Worm (Caenorhabditis elegans) whole organism, young adult: ENCODE measurements around the gene B0252.11.
A peak's percentile ranks its signal among the peaks of the same experiment; 100 is the strongest.
"Not testable (repeated sequence)": the region's sequence is repeated elsewhere in the genome, so short reads cannot be mapped to it uniquely, and the experiment has no call there.

Experiments used
- B0261.1 ChIP-seq: sonication (generic microtip); optimal IDR thresholded peaks from 2 replicates; lab custom pipeline; 2016; ENCODE audit warnings: mild to moderate bottlenecking, missing genetic modification characterization, moderate library complexity, missing compliant biosample characterization
- F22D6.2 ChIP-seq: sonication (generic microtip); optimal IDR thresholded peaks from 2 replicates; lab custom pipeline; 2016; ENCODE audit warnings: mild to moderate bottlenecking, missing genetic modification characterization, missing compliant biosample characterization
- F49E8.2 ChIP-seq: sonication (generic microtip); optimal IDR thresholded peaks from 3 replicates; lab custom pipeline; 2017; ENCODE audit warnings: missing genetic modification characterization, mild to moderate bottlenecking, missing compliant biosample characterization, antibody characterized with exemption, moderate library complexity; ENCODE audit not compliant: insufficient read depth
- F52B5.7 ChIP-seq: sonication (generic microtip); optimal IDR thresholded peaks from 2 replicates; lab custom pipeline; 2016; ENCODE audit warnings: mild to moderate bottlenecking, missing genetic modification characterization, missing compliant biosample characterization
- K12H6.12 ChIP-seq: fragments of 200-800 bp; sonication (Bioruptor generic); optimal IDR thresholded peaks from 2 replicates; lab custom pipeline; 2018; ENCODE audit warnings: mild to moderate bottlenecking, missing genetic modification characterization, missing compliant biosample characterization
- T07F8.4 ChIP-seq: sonication (generic microtip); optimal IDR thresholded peaks from 2 replicates; lab custom pipeline; 2016; ENCODE audit warnings: mild to moderate bottlenecking, missing genetic modification characterization, moderate library complexity, missing compliant biosample characterization
- Y53F4B.3 ChIP-seq: fragments of 200-800 bp; sonication (Bioruptor generic); IDR thresholded peaks from 2 replicates; pipeline ENCODE4 v1.3.6; 2022; ENCODE audit warnings: missing genetic modification reagents, missing genetic modification characterization, missing compliant biosample characterization
- Y56A3A.18 ChIP-seq: fragments of 200-800 bp; sonication (Bioruptor generic); IDR thresholded peaks from 2 replicates; pipeline ENCODE4 v1.3.6; 2022; ENCODE audit warnings: missing genetic modification reagents, missing genetic modification characterization, missing compliant biosample characterization
- akir-1 ChIP-seq: fragments of 200-800 bp; sonication (Bioruptor generic); optimal IDR thresholded peaks from 2 replicates; lab custom pipeline; 2018; ENCODE audit warnings: mild to moderate bottlenecking, missing genetic modification characterization, moderate library complexity, missing compliant biosample characterization
- aptf-3 ChIP-seq: fragments of 200-800 bp; sonication (Bioruptor generic); IDR thresholded peaks from 2 replicates; pipeline ENCODE4 v1.3.6; 2022; ENCODE audit warnings: missing genetic modification characterization, missing compliant biosample characterization
- cebp-1 ChIP-seq, 2 experiments: fragments of 200-800 bp in 1 of 2; sonication (Bioruptor generic) in 1 of 2; sonication (generic microtip) in 1 of 2; IDR thresholded peaks in 1 of 2; optimal IDR thresholded peaks in 1 of 2; 2 replicates each; pipeline versions ENCODE4 v1.3.6 to Lab custom; 2017 to 2022; ENCODE audit warnings: missing compliant biosample characterization in 2 of 2, missing genetic modification characterization in 2 of 2, mild to moderate bottlenecking in 1 of 2, missing genetic modification reagents in 1 of 2, moderate library complexity in 1 of 2
- cebp-2 ChIP-seq: fragments of 200-800 bp; sonication (Bioruptor generic); IDR thresholded peaks from 2 replicates; pipeline ENCODE4 v1.3.6; 2022; ENCODE audit warnings: missing genetic modification characterization, missing compliant biosample characterization
- efl-1 ChIP-seq: fragments of 150-350 bp; optimal IDR thresholded peaks from 2 replicates; lab custom pipeline; 2014; ENCODE audit warnings: missing biosample characterization, missing genetic modification reagents, missing genetic modification characterization
- hmg-1.2 ChIP-seq: fragments of 200-800 bp; sonication (Bioruptor generic); IDR thresholded peaks from 2 replicates; pipeline ENCODE4 v1.3.6; 2022; ENCODE audit warnings: missing genetic modification reagents, missing genetic modification characterization, missing compliant biosample characterization
- hmg-20 ChIP-seq: fragments of 200-800 bp; sonication (Bioruptor generic); IDR thresholded peaks from 2 replicates; pipeline ENCODE4 v1.3.6; 2022; ENCODE audit warnings: missing genetic modification reagents, missing genetic modification characterization, missing compliant biosample characterization
- hsf-1 ChIP-seq: fragments of 200-800 bp; sonication (Bioruptor generic); IDR thresholded peaks from 2 replicates; pipeline ENCODE4 v1.3.6; 2022; ENCODE audit warnings: missing genetic modification reagents, missing genetic modification characterization, missing compliant biosample characterization
- lag-1 ChIP-seq: fragments of 200-800 bp; sonication (Bioruptor generic); IDR thresholded peaks from 2 replicates; pipeline ENCODE4 v1.3.6; 2022; ENCODE audit warnings: missing genetic modification reagents, missing genetic modification characterization, missing compliant biosample characterization
- lin-26 ChIP-seq: fragments of 200-800 bp; sonication (Bioruptor generic); IDR thresholded peaks from 2 replicates; pipeline ENCODE4 v1.3.6; 2022; ENCODE audit warnings: missing genetic modification reagents, missing genetic modification characterization, missing compliant biosample characterization
- lin-35 ChIP-seq, 3 experiments: fragments of 150-350 bp in 2 of 3; sonication (generic microtip) in 1 of 3; optimal IDR thresholded peaks; 2 replicates each; lab custom pipeline; 2014 to 2018; ENCODE audit warnings: missing biosample characterization in 3 of 3, missing genetic modification characterization in 3 of 3, missing genetic modification reagents in 3 of 3
- lin-40 ChIP-seq: sonication (generic microtip); optimal IDR thresholded peaks from 2 replicates; lab custom pipeline; 2016; ENCODE audit warnings: missing genetic modification characterization, mild to moderate bottlenecking, missing compliant biosample characterization, missing genotype, missing genetic modification reagents
- lin-54 ChIP-seq: fragments of 200-800 bp; sonication (Bioruptor generic); optimal IDR thresholded peaks from 2 replicates; lab custom pipeline; 2018; ENCODE audit warnings: mild to moderate bottlenecking, missing genetic modification characterization, missing compliant biosample characterization
- lir-1 ChIP-seq: fragments of 200-800 bp; sonication (Bioruptor generic); conservative IDR thresholded peaks from 2 replicates; pipeline ENCODE4 v1.3.6; 2022; ENCODE audit warnings: missing genetic modification reagents, missing genetic modification characterization, missing compliant biosample characterization
- madf-10 ChIP-seq: sonication (generic microtip); optimal IDR thresholded peaks from 2 replicates; lab custom pipeline; 2016; ENCODE audit warnings: mild to moderate bottlenecking, missing genetic modification characterization, missing compliant biosample characterization
- madf-3 ChIP-seq: fragments of 200-800 bp; sonication (Bioruptor generic); IDR thresholded peaks from 2 replicates; pipeline ENCODE4 v1.3.6; 2022; ENCODE audit warnings: missing genetic modification reagents, missing genetic modification characterization, missing compliant biosample characterization
- madf-6 ChIP-seq: fragments of 200-800 bp; sonication (Bioruptor generic); IDR thresholded peaks from 2 replicates; pipeline ENCODE4 v1.3.6; 2022; ENCODE audit warnings: missing genetic modification reagents, missing genetic modification characterization, missing compliant biosample characterization
- madf-8 ChIP-seq: fragments of 200-800 bp; sonication (Bioruptor generic); conservative IDR thresholded peaks from 2 replicates; pipeline ENCODE4 v1.3.6; 2022; ENCODE audit warnings: missing genetic modification reagents, missing genetic modification characterization, missing compliant biosample characterization
- mcd-1 ChIP-seq: fragments of 200-800 bp; sonication (Bioruptor generic); IDR thresholded peaks from 2 replicates; pipeline ENCODE4 v1.3.6; 2022; ENCODE audit warnings: missing genetic modification reagents, missing genetic modification characterization, missing compliant biosample characterization
- mes-4 ChIP-seq: sonication (generic microtip); optimal IDR thresholded peaks from 2 replicates; lab custom pipeline; 2016; ENCODE audit warnings: missing genotype, missing genetic modification characterization, missing compliant biosample characterization
- nfya-2 ChIP-seq: fragments of 200-800 bp; sonication (Bioruptor generic); IDR thresholded peaks from 2 replicates; pipeline ENCODE4 v1.3.6; 2022; ENCODE audit warnings: missing genetic modification reagents, missing genetic modification characterization, missing compliant biosample characterization
- nhr-179 ChIP-seq: sonication (generic microtip); optimal IDR thresholded peaks from 2 replicates; lab custom pipeline; 2016; ENCODE audit warnings: mild to moderate bottlenecking, missing genetic modification characterization, missing compliant biosample characterization
- nhr-90 ChIP-seq: sonication (generic microtip); optimal IDR thresholded peaks from 2 replicates; lab custom pipeline; 2016; ENCODE audit warnings: missing genotype, mild to moderate bottlenecking, missing genetic modification characterization, missing compliant biosample characterization
- pha-4 ChIP-seq: fragments of 150-350 bp; sonication (generic microtip); optimal IDR thresholded peaks from 2 replicates; lab custom pipeline; 2014; ENCODE audit warnings: missing biosample characterization, missing genetic modification reagents, missing genetic modification characterization
- rcor-1 ChIP-seq: fragments of 200-800 bp; sonication (Bioruptor generic); IDR thresholded peaks from 2 replicates; pipeline ENCODE4 v1.3.6; 2022; ENCODE audit warnings: missing genetic modification reagents, missing genetic modification characterization, missing compliant biosample characterization
- rpc-1 ChIP-seq, 2 experiments: fragments of 150-350 bp in 1 of 2; sonication (generic microtip) in 1 of 2; optimal IDR thresholded peaks; 2 replicates each; lab custom pipeline; 2014 to 2018; ENCODE audit warnings: missing biosample characterization in 1 of 2, missing genetic modification characterization in 1 of 2, missing genetic modification reagents in 1 of 2, missing genotype in 1 of 2
- sdz-38 ChIP-seq: sonication (generic microtip); optimal IDR thresholded peaks from 2 replicates; lab custom pipeline; 2016; ENCODE audit warnings: missing genotype, missing genetic modification characterization, missing compliant biosample characterization
- tlf-1 ChIP-seq: fragments of 200-800 bp; sonication (Bioruptor generic); optimal IDR thresholded peaks from 2 replicates; lab custom pipeline; 2018; ENCODE audit warnings: mild to moderate bottlenecking, missing genetic modification characterization, missing compliant biosample characterization
- xnd-1 ChIP-seq: sonication (generic microtip); optimal IDR thresholded peaks from 2 replicates; lab custom pipeline; 2016; ENCODE audit warnings: missing genotype, missing genetic modification reagents, missing genetic modification characterization, missing compliant biosample characterization
- zfh-2 ChIP-seq: fragments of 200-800 bp; sonication (Bioruptor generic); conservative IDR thresholded peaks from 2 replicates; pipeline ENCODE4 v1.3.6; 2022; ENCODE audit warnings: missing genetic modification reagents, missing genetic modification characterization, missing compliant biosample characterization
- ztf-22 ChIP-seq: fragments of 200-800 bp; sonication (Bioruptor generic); optimal IDR thresholded peaks from 2 replicates; lab custom pipeline; 2018; ENCODE audit warnings: mild to moderate bottlenecking, missing genetic modification characterization, moderate library complexity, missing compliant biosample characterization
- ztf-3 ChIP-seq: fragments of 200-800 bp; sonication (Bioruptor generic); optimal IDR thresholded peaks from 2 replicates; lab custom pipeline; 2018; ENCODE audit warnings: mild to moderate bottlenecking, missing genetic modification characterization, missing compliant biosample characterization
- ztf-6 ChIP-seq: fragments of 200-800 bp; sonication (Bioruptor generic); IDR thresholded peaks from 2 replicates; pipeline ENCODE4 v1.3.6; 2022; ENCODE audit warnings: missing genetic modification reagents, missing genetic modification characterization, missing compliant biosample characterization

The B0252.11 gene

DNA sequence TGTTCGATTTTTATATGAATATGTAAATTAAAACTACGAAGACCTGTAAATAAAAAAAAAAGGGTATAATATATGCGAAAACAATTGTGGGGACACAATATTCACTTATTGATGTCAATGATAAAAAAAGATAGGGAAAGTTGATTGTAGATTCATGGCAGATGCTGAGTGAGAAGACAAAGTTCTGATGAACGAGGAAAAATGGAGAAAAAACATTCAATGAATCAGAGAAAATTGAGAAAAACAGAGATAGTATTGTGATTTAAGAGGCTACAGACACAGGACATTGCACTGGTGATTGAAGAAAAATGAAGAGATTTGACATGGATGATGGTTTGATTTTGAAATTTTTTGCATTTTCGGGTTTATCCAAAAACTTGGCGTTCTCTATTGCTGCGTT is 8.9 kb downstream of the B0252.11 start:
- TF ChIP-seq lir-1 (no peak), hmg-1.2 (GFP tag; lab: Robert Waterston, UW) (peak; percentile 42; the same call in 1 of the 2 replicates), madf-10 (no peak), B0261.1 (tag; lab: Kevin White, UChicago) (no peak), madf-6 (GFP tag; lab: Robert Waterston, UW) (no peak)

DNA sequence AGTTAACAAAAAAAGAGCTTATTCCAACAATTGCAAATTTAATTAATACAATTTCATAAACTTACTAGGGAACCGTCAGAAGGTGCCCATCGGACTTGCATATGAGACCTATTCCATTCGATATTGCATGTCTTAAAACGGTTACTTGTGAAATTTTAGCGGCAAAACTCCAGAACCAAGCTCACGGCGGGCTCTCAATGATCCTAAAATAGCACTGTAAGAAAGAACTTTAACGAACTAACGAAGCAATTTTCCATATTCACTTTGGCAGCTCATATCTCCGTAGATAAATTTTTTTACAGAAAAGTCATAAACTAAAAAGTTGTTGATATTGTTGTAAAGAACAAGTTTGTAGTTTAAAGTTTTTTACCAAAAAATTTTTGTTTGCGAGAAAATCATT is 10.0 kb downstream of the B0252.11 start, which contains the start of gene B0252.3:
Gene B0252.3, minus strand, starts transcription at position 101 of the 400 bp plus-strand sequence.
- TF ChIP-seq lin-26; aptf-3 (GFP tag; lab: Robert Waterston, UW); sdz-38 (tag; lab: Kevin White, UChicago): not testable (repeated sequence)

DNA sequence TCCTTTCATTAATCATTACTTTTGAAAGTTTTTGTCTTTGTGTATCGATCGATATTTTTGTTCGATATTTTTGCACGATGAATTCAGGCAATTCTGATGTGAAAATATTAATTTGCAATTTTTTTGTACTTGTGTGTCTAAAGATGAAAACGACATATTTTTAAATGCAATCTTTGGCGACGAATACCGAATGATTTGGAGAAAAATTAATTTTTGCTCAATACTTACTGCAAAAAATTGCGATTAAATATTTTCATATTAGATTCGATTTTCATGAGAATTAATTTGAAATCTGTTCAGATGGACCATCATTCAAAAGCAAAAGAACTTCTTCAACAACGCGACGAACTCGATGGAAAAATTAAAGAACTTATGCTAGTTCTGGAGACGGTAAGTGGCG is 15.8 kb downstream of the B0252.11 start, which contains the start of gene psmd-9:
Gene psmd-9, plus strand, starts transcription at position 301 of the 400 bp plus-strand sequence.
- no peak for TF ChIP-seq cebp-1 (GFP tag; IDR thresholded peaks at IDR 0.05; lab: Robert Waterston, UW)
- no peak for TF ChIP-seq cebp-1 (tag; optimal IDR thresholded peaks at IDR 0.05; lab: Kevin White, UChicago)
- TF ChIP-seq madf-6 (GFP tag; lab: Robert Waterston, UW) = no peak
- no peak for TF ChIP-seq madf-8
- no peak for TF ChIP-seq hmg-1.2 (GFP tag; lab: Robert Waterston, UW)
- no peak for TF ChIP-seq lin-26
- TF ChIP-seq lin-40 (tag; lab: Kevin White, UChicago) = no peak

DNA sequence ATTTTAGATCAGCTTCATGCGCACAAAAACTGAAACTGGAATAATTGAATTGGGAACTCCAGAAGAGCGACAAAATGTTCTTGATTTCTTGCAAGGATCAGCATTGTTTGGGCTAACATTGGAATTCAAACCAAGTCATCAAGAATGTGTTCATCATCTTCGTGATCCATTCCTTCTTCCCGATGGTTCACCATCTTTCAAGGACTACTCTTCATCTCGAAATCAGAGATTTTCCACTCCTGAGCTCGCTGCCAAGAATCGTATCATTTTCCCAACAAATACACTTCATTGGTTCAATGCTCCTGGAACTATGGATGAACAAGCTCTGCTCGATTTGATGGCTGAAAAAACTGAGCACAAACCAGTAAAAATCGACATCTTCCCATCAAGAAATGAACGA is 16.9 kb downstream of the B0252.11 start:
- TF ChIP-seq Y53F4B.3 (no peak), zfh-2 (GFP tag; lab: Robert Waterston, UW) (no peak), xnd-1 (tag; lab: Kevin White, UChicago) (no peak), Y56A3A.18 (GFP tag; lab: Robert Waterston, UW) (no peak), ztf-22 (GFP tag; lab: Kevin White, UChicago) (no peak), ztf-6 (no peak), mcd-1 (GFP tag; lab: Robert Waterston, UW) (no peak), cebp-2 (GFP tag; lab: Robert Waterston, UW) (no peak), madf-6 (GFP tag; lab: Robert Waterston, UW) (no peak), tlf-1 (no peak), F22D6.2 (tag; lab: Kevin White, UChicago) (no peak), T07F8.4 (no peak), madf-3 (no peak), rcor-1 (GFP tag; lab: Robert Waterston, UW) (no peak), akir-1 (no peak), lin-54 (GFP tag; lab: Kevin White, UChicago) (no peak)

DNA sequence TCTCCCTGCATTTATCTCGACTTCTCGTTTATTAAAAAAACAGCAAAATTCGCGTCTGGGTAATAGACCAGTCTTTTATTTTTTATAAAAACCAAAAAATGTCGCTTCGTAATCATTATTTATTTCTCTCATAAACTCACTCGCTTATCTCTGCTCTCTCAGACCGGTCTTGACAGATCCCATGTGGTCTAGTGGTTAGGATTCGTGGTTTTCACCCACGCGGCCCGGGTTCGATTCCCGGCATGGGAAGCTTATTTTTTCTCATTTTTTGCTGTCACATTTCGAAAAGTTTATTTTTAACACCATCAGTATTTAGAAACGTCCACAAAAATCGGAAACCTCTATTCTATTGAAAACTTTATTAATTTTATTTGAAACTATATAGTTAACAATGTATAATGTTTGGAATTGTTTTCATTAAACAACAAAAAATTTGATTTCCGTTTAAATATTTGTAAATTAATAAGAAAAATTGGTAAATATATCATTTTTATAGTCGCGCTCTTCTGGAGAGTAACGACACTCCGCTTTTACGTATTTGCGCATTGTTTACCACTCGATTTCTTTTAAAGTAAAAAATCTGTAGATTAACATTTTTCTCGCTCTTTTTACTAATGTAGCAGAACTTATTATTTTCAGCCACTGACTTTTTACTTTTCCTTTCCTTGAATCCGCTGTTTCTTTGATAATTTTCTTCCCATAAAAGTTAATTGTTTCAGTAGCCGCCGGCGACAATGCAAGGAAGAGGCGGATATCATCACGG is 19.4 kb downstream of the B0252.11 start, which contains the start of gene hrpl-1:
Gene hrpl-1, plus strand, starts transcription at position 713 of the 763 bp plus-strand sequence.
- TF ChIP-seq K12H6.12 (tag; lab: Kevin White, UChicago) (no peak), lin-35 (GFP tag; optimal IDR thresholded peaks at IDR 0.05; lab: Kevin White, UChicago) (no peak), mcd-1 (GFP tag; lab: Robert Waterston, UW) (no peak), nhr-179 (tag; lab: Kevin White, UChicago) (no peak), ztf-3 (GFP tag; lab: Kevin White, UChicago) (no peak), pha-4 (tag; lab: Kevin White, UChicago) (no peak), F49E8.2 (tag; lab: Kevin White, UChicago) (no peak), nhr-90 (tag; lab: Kevin White, UChicago) (peak; percentile 20), hsf-1 (no peak), hmg-20 (GFP tag; lab: Robert Waterston, UW) (no peak), lag-1 (GFP tag; lab: Robert Waterston, UW) (no peak), nfya-2 (GFP tag; lab: Robert Waterston, UW) (no peak), aptf-3 (GFP tag; lab: Robert Waterston, UW) (no peak), F52B5.7 (no peak), efl-1 (GFP tag; lab: Kevin White, UChicago) (no peak), ztf-6 (no peak), rpc-1 (optimal IDR thresholded peaks at IDR 0.05; lab: Kevin White, UChicago) (peak; percentile 57), rpc-1 (tag; optimal IDR thresholded peaks at IDR 0.05; lab: Kevin White, UChicago) (peak; percentile 76), mes-4 (tag; lab: Kevin White, UChicago) (peak; percentile 58)
